Worm (Caenorhabditis elegans): Measurements from ENCODE around the gene pqn-15.
"Not testable (repeated sequence)": the region's sequence is repeated elsewhere in the genome, so short reads cannot be mapped to it uniquely, and the experiment has no call there.

pqn-15 gene

ce11 chrX:4343915-4344314 lies 37.2 kb upstream of the pqn-15 start, which contains the start of gene F14H12.3:
Gene F14H12.3 (plus strand): TSS chrX:4344215.
- TF ChIP-seq nhr-85 (tag), result peak; percentile 12
- no peak for TF ChIP-seq egl-27 (tag; optimal IDR thresholded peaks at IDR 0.05)
- TF ChIP-seq hlh-17 (GFP tag; optimal IDR thresholded peaks at IDR 0.05; ENCODE audit: borderline replicate concordance), result no peak
- no peak for TF ChIP-seq egl-13 (tag; optimal IDR thresholded peaks at IDR 0.05)
- no peak for TF ChIP-seq pqm-1 (tag; optimal IDR thresholded peaks at IDR 0.05)
- TF ChIP-seq nhr-12 (tag; optimal IDR thresholded peaks at IDR 0.05), result no peak
- no peak for TF ChIP-seq C16A3.4 (tag; optimal IDR thresholded peaks at IDR 0.05)

ce11 chrX:4342730-4343129 lies 36.0 kb upstream of the pqn-15 start:
- TF ChIP-seq snu-23 (GFP tag; optimal IDR thresholded peaks at IDR 0.05) (no peak), nhr-11 (tag; optimal IDR thresholded peaks at IDR 0.05) (no peak), dsc-1 (tag; optimal IDR thresholded peaks at IDR 0.05) (no peak), nhr-84 (tag; optimal IDR thresholded peaks at IDR 0.05) (no peak), C16A3.4 (tag; optimal IDR thresholded peaks at IDR 0.05) (no peak), skn-1 (tag; optimal IDR thresholded peaks at IDR 0.05) (peak; percentile 60), fkh-8 (tag; optimal IDR thresholded peaks at IDR 0.05) (no peak)

- not testable (repeated sequence) for TF ChIP-seq pqm-1, nhr-28, lin-39 (tag; optimal IDR thresholded peaks at IDR 0.05)
Observed at ce11 chrX:4339332-4339731, 32.6 kb upstream of the pqn-15 start, which contains the start of gene cst-1. Gene cst-1 (plus strand): TSS chrX:4339632.

- TF ChIP-seq nhr-28 (tag; optimal IDR thresholded peaks at IDR 0.05); nhr-85 (tag); unc-62 (GFP tag; optimal IDR thresholded peaks at IDR 0.05): not testable (repeated sequence)
Observed at ce11 chrX:4335950-4336349, 29.2 kb upstream of the pqn-15 start, which contains the start of gene cst-2. Gene cst-2 (minus strand): TSS chrX:4336050.

ce11 chrX:4332305-4332704 lies 25.5 kb upstream of the pqn-15 start, which contains the start of gene C24A8.6:
Gene C24A8.6 (minus strand): TSS chrX:4332405.
- not testable (repeated sequence) for TF ChIP-seq nhr-47 (tag; optimal IDR thresholded peaks at IDR 0.05); lin-14 (GFP tag; optimal IDR thresholded peaks at IDR 0.05); tbx-2 (tag; optimal IDR thresholded peaks at IDR 0.05)

ce11 chrX:4328816-4329215 lies 22.1 kb upstream of the pqn-15 start, which contains the start of gene C24A8.5:
Gene C24A8.5 (minus strand): TSS chrX:4328916.
- TF ChIP-seq grh-1 (GFP tag; IDR thresholded peaks at IDR 0.05), result no peak
- no peak for TF ChIP-seq efl-3 (GFP tag; optimal IDR thresholded peaks at IDR 0.05)
- TF ChIP-seq mab-9 (GFP tag; IDR thresholded peaks at IDR 0.05), result no peak
- TF ChIP-seq swsn-7 (tag; optimal IDR thresholded peaks at IDR 0.05), result no peak
- TF ChIP-seq nhr-90 (tag; optimal IDR thresholded peaks at IDR 0.05; ENCODE audit: poor library complexity), result no peak

ce11 chrX:4322847-4323455 lies 16.2 kb upstream of the pqn-15 start:
- TF ChIP-seq pax-3 (tag; optimal IDR thresholded peaks at IDR 0.05) (no peak), lin-14 (GFP tag; optimal IDR thresholded peaks at IDR 0.05) (peak; percentile 54), efl-1 (optimal IDR thresholded peaks at IDR 0.05) (no peak), efl-1 (GFP tag; optimal IDR thresholded peaks at IDR 0.05 in 1 of 2) (peak in 1 of 2 experiments; percentile 88), fkh-10 (GFP tag; optimal IDR thresholded peaks at IDR 0.05) (peak; percentile 64), unc-98 (GFP tag; IDR thresholded peaks at IDR 0.05) (no peak)

Data from whole organism, L1 larva.